Worm (Caenorhabditis elegans) whole organism, late embryonic: ENCODE data around the gene idpb-4.

Source experiments
- T23F11.4 ChIP-seq: fragments of 200-800 bp; sonication (Bioruptor generic); optimal IDR thresholded peaks from 2 replicates; lab custom pipeline; 2018; ENCODE audit warnings: mild to moderate bottlenecking, missing genetic modification characterization, missing compliant biosample characterization
- ama-1 ChIP-seq: fragments of 150-350 bp; optimal IDR thresholded peaks from 2 replicates; lab custom pipeline; 2014
- ceh-19 ChIP-seq: fragments of 200-800 bp; sonication (Bioruptor generic); optimal IDR thresholded peaks from 2 replicates; lab custom pipeline; 2018; ENCODE audit warnings: mild to moderate bottlenecking, missing genetic modification characterization, missing compliant biosample characterization
- dmd-4 ChIP-seq: sonication (generic microtip); optimal IDR thresholded peaks from 2 replicates; lab custom pipeline; 2016; ENCODE audit warnings: borderline replicate concordance, missing genetic modification characterization, missing compliant biosample characterization
- fkh-10 ChIP-seq: fragments of 150-350 bp; optimal IDR thresholded peaks from 2 replicates; lab custom pipeline; 2014; ENCODE audit warnings: missing biosample characterization, missing genetic modification reagents, missing genetic modification characterization
- hlh-6 ChIP-seq: sonication (generic microtip); optimal IDR thresholded peaks from 2 replicates; lab custom pipeline; 2016; ENCODE audit warnings: missing genotype, missing genetic modification characterization, missing compliant biosample characterization
- lin-11 ChIP-seq: fragments of 200-800 bp; sonication (Bioruptor generic); optimal IDR thresholded peaks from 2 replicates; lab custom pipeline; 2018; ENCODE audit warnings: mild to moderate bottlenecking, missing genetic modification characterization, missing compliant biosample characterization
- nfya-1 ChIP-seq: sonication (generic microtip); optimal IDR thresholded peaks from 2 replicates; lab custom pipeline; 2017; ENCODE audit warnings: missing genetic modification characterization, mild to moderate bottlenecking, missing compliant biosample characterization, antibody characterized with exemption, moderate library complexity
- pha-4 ChIP-seq: fragments of 150-350 bp; optimal IDR thresholded peaks from 2 replicates; lab custom pipeline; 2018; ENCODE audit warnings: missing biosample characterization, missing genetic modification reagents, missing genetic modification characterization
- pqm-1 ChIP-seq: sonication (generic microtip); optimal IDR thresholded peaks from 2 replicates; lab custom pipeline; 2016; ENCODE audit warnings: missing genetic modification characterization, missing compliant biosample characterization
- sdc-2 ChIP-seq: sonication (generic microtip); optimal IDR thresholded peaks from 2 replicates; lab custom pipeline; 2016; ENCODE audit warnings: missing genotype, missing genetic modification characterization, missing compliant biosample characterization
- tbx-2 ChIP-seq: sonication (generic microtip); optimal IDR thresholded peaks from 2 replicates; lab custom pipeline; 2016; ENCODE audit warnings: missing genetic modification characterization, missing compliant biosample characterization

DNA sequence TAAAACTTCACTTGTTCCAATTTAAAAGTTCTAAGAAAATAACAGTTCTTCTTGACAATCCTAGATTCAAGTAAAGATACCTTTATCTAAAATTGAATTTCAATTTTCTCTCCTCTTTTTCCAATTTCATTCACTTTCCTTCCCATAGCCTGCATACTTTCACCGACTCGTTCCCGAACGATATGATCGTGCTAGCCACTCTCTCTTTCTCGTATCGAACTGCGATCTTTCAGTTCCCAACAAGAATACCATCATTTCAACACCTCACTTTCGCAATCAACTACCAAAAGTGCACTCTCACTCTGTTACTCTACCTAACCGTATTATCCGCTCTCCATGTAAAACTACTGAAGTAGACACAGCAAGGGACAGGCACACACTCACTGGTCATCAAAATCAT, 12.7 kb upstream of the idpb-4 start:
- no peak for TF ChIP-seq sdc-2 (tag; lab: Kevin White, UChicago)
- no peak for TF ChIP-seq fkh-10 (GFP tag; lab: Kevin White, UChicago)
- TF ChIP-seq pqm-1 (tag; lab: Kevin White, UChicago): no peak
- TF ChIP-seq dmd-4 (tag; lab: Kevin White, UChicago): no peak
- no peak for TF ChIP-seq pha-4 (tag; lab: Kevin White, UChicago)
- no peak for TF ChIP-seq tbx-2
- TF ChIP-seq lin-11 (tag; lab: Kevin White, UChicago): no peak
- TF ChIP-seq T23F11.4 (GFP tag; lab: Kevin White, UChicago): no peak
- no peak for TF ChIP-seq hlh-6 (tag; lab: Kevin White, UChicago)
- TF ChIP-seq ama-1 (lab: Kevin White, UChicago): no peak
- no peak for TF ChIP-seq ceh-19 (GFP tag; lab: Kevin White, UChicago)
- TF ChIP-seq nfya-1 (tag; lab: Kevin White, UChicago): no peak
